Worm (Caenorhabditis elegans) whole organism, early embryonic: ENCODE data around the gene C17C3.9.

Experiments
- B0310.2 ChIP-seq: sonication (generic microtip); optimal IDR thresholded peaks from 2 replicates; lab custom pipeline; 2016; ENCODE audit warnings: mild to moderate bottlenecking, missing genetic modification characterization, missing compliant biosample characterization
- F13C5.2 ChIP-seq: sonication (generic microtip); optimal IDR thresholded peaks from 2 replicates; lab custom pipeline; 2017; ENCODE audit warnings: mild to moderate bottlenecking, missing genetic modification characterization, inconsistent platforms, missing compliant biosample characterization
- aly-1 ChIP-seq: sonication (generic microtip); optimal IDR thresholded peaks from 2 replicates; lab custom pipeline; 2016; ENCODE audit warnings: missing genetic modification characterization, missing compliant biosample characterization
- ama-1 ChIP-seq: fragments of 150-350 bp; optimal IDR thresholded peaks from 2 replicates; lab custom pipeline; 2014
- ceh-13 ChIP-seq: fragments of 200-800 bp; sonication (Bioruptor generic); optimal IDR thresholded peaks from 2 replicates; lab custom pipeline; 2018; ENCODE audit warnings: mild to moderate bottlenecking, missing genetic modification characterization, missing compliant biosample characterization
- ceh-36 ChIP-seq: sonication (generic microtip); optimal IDR thresholded peaks from 2 replicates; lab custom pipeline; 2016; ENCODE audit warnings: missing genetic modification characterization, inconsistent platforms, missing compliant biosample characterization
- ets-7 ChIP-seq: sonication (generic microtip); optimal IDR thresholded peaks from 2 replicates; lab custom pipeline; 2016; ENCODE audit warnings: missing genotype, missing genetic modification characterization, missing compliant biosample characterization
- flt-1 ChIP-seq: fragments of 200-800 bp; sonication (Bioruptor generic); IDR thresholded peaks from 2 replicates; pipeline ENCODE4 v1.3.6; 2022; ENCODE audit warnings: missing genetic modification characterization, missing compliant biosample characterization
- hmbx-1 ChIP-seq: sonication (generic microtip); optimal IDR thresholded peaks from 2 replicates; lab custom pipeline; 2016; ENCODE audit warnings: mild to moderate bottlenecking, missing genetic modification characterization, missing compliant biosample characterization
- hmg-4 ChIP-seq: fragments of 200-800 bp; sonication (Bioruptor generic); optimal IDR thresholded peaks from 2 replicates; lab custom pipeline; 2018; ENCODE audit warnings: mild to moderate bottlenecking, missing genetic modification characterization, missing compliant biosample characterization
- hnd-1 ChIP-seq: sonication (generic microtip); optimal IDR thresholded peaks from 2 replicates; lab custom pipeline; 2016; ENCODE audit warnings: missing genetic modification characterization, missing compliant biosample characterization
- pes-1 ChIP-seq: fragments of 200-800 bp; sonication (Bioruptor generic); IDR thresholded peaks from 2 replicates; pipeline ENCODE4 v1.3.6; 2022; ENCODE audit warnings: missing genetic modification reagents, missing genetic modification characterization, missing compliant biosample characterization
- scrt-1 ChIP-seq: fragments of 200-800 bp; sonication (Bioruptor generic); IDR thresholded peaks from 2 replicates; pipeline ENCODE4 v1.3.6; 2022; ENCODE audit warnings: missing genetic modification characterization, missing compliant biosample characterization
- sea-1 ChIP-seq: fragments of 200-800 bp; sonication (Bioruptor generic); conservative IDR thresholded peaks from 2 replicates; pipeline ENCODE4 v1.3.6; 2022; ENCODE audit warnings: missing genetic modification characterization, missing compliant biosample characterization
- tbx-11 ChIP-seq: fragments of 200-800 bp; sonication (Bioruptor generic); IDR thresholded peaks from 2 replicates; pipeline ENCODE4 v1.3.6; 2022; ENCODE audit warnings: missing genetic modification characterization, missing compliant biosample characterization
- tbx-37 ChIP-seq: fragments of 200-800 bp; sonication (Bioruptor generic); conservative IDR thresholded peaks from 2 replicates; pipeline ENCODE4 v1.3.6; 2022; ENCODE audit warnings: missing genetic modification reagents, missing genetic modification characterization, missing compliant biosample characterization
- tra-4 ChIP-seq: sonication (generic microtip); optimal IDR thresholded peaks from 2 replicates; lab custom pipeline; 2017; ENCODE audit warnings: missing genetic modification characterization, missing compliant biosample characterization

Gene C17C3.9

DNA sequence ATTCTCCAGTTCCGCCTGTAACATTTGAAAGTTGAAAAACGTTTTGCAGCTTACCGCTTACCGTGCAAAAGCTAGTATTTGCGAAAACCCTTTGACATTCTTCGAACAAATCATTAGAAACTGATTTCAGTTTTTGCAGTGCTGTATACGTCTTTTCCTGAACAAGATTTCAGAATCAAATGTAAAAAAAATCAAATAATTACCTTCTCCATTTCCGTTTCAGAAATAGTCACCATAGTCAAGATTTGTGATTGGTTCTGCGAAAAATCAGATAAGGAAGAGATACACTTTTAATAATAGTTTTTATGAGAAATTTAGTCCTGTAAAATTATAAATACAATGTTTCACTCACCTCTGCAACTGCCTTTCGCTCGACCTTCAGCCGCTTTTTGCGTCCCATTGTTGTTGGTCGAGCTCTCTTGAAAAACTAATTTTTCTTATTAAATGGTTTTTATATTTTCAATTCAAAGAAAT lies at the start of gene C17C3.9:
TSS of gene C17C3.9 (minus strand) at position 424 of the 474 bp plus-strand sequence.
- TF ChIP-seq tra-4: no peak

DNA sequence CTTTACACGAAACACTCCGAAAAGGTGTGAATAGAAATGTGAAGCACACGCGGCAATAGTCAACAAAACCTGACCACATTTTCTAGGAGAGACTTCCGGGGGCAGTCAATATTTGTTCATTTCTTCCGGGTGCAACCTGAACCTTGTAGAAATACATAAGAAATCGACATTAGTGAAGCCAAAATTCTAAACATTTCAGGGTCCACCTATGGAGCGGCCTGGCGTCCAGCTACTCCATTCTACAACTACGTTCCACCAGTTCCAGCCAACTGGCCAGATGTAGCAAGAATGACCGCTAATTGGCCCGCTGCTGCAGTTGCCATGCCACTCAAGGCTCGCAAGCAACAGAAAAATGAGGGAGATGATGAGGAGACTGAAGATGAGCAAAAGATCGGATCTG lies 47.2 kb upstream of the C17C3.9 start:
- no peak for TF ChIP-seq scrt-1
- TF ChIP-seq flt-1 (GFP tag; lab: Robert Waterston, UW): no peak

DNA sequence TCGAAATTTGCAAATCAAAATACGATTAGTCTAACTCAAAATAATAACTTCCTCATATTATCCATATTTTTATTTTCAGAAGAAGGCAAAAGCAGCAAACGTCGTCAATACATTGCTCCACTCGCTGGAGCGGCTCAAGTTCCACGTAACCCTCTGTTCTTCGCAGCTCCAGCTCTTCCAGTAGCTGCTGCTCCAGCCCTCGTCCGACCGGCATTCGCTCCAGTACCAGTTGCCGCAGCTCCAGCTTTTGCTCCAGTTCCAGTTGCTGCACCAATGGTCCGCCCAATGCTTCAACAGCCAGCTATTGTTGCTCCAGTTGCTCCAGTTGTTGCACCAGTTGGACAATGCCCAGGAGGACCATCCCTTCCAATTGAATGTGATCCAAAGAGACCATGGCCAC lies 46.6 kb upstream of the C17C3.9 start:
- no peak for TF ChIP-seq hnd-1 (tag; lab: Kevin White, UChicago)
- TF ChIP-seq B0310.2 (tag; lab: Kevin White, UChicago): no peak
- TF ChIP-seq sea-1: no peak
- TF ChIP-seq flt-1 (GFP tag; lab: Robert Waterston, UW): no peak
- no peak for TF ChIP-seq hmg-4 (GFP tag; lab: Kevin White, UChicago)
- TF ChIP-seq ets-7 (tag; lab: Kevin White, UChicago): no peak
- TF ChIP-seq hmbx-1 (tag; lab: Kevin White, UChicago): no peak
- TF ChIP-seq pes-1 (GFP tag; lab: Robert Waterston, UW): no peak
- TF ChIP-seq tbx-11 (GFP tag; lab: Robert Waterston, UW): no peak
- no peak for TF ChIP-seq F13C5.2
- TF ChIP-seq ceh-13 (GFP tag; lab: Kevin White, UChicago): no peak
- no peak for TF ChIP-seq ama-1 (lab: Kevin White, UChicago)
- no peak for TF ChIP-seq tra-4
- TF ChIP-seq aly-1 (tag; lab: Kevin White, UChicago): no peak
- no peak for TF ChIP-seq ceh-36
- no peak for TF ChIP-seq scrt-1
- TF ChIP-seq tbx-37 (GFP tag; lab: Robert Waterston, UW): no peak

DNA sequence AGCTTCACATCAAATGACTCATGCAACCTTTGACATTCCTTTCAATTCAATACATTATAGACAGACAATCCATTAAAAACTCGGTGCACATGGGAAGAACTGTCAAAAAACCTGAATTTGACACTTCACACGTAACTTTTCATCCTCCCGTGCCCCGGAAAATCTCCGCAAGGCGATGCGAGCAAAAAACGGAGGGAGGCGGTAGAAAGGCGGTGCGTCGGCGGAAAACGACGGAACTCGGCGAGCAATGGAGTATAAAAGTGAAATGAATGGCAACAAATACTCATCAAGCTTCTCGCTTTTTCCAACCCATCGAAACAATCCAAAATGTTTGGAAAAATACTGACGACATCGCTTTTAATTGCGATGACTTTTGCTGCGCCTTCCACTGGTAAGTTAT lies 46.0 kb upstream of the C17C3.9 start, which contains the start of gene T25E4.1:
TSS of gene T25E4.1 (plus strand) at position 301 of the 400 bp plus-strand sequence.
- TF ChIP-seq hmbx-1 (tag; lab: Kevin White, UChicago) (no peak), B0310.2 (tag; lab: Kevin White, UChicago) (no peak), tra-4 (no peak), scrt-1 (no peak), hnd-1 (tag; lab: Kevin White, UChicago) (no peak), sea-1 (no peak), pes-1 (GFP tag; lab: Robert Waterston, UW) (no peak), tbx-11 (GFP tag; lab: Robert Waterston, UW) (no peak), hmg-4 (GFP tag; lab: Kevin White, UChicago) (no peak), ceh-13 (GFP tag; lab: Kevin White, UChicago) (no peak), ets-7 (tag; lab: Kevin White, UChicago) (no peak), ama-1 (lab: Kevin White, UChicago) (no peak), ceh-36 (no peak), tbx-37 (GFP tag; lab: Robert Waterston, UW) (no peak), aly-1 (tag; lab: Kevin White, UChicago) (no peak), F13C5.2 (no peak), flt-1 (GFP tag; lab: Robert Waterston, UW) (no peak)

DNA sequence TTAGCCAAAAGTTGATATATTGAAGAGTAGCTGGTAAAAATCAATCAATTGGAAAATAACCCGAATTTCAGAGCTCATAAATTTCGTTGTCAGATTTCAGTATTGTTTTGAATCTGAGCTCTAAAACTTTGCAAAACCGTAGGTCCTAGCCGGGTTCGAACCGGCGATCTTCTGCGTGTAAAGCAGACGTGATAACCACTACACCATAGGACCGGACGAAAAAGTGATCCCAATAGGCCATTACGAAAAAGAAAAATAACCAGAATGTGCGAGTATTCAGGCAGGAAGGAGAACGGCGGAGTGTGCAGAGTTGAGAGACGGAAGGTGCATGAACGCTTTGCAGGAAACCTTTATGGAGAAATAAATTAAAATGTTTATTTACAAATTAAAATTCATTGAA lies 45.0 kb upstream of the C17C3.9 start:
- TF ChIP-seq ceh-36 (peak; percentile 33), flt-1 (GFP tag; lab: Robert Waterston, UW) (peak; percentile 73), ets-7 (tag; lab: Kevin White, UChicago) (no peak), hmg-4 (GFP tag; lab: Kevin White, UChicago) (peak; percentile 76), aly-1 (tag; lab: Kevin White, UChicago) (no peak), sea-1 (0 out of 2 replicates have a peak, but pooled peaks have one; percentile 64), B0310.2 (tag; lab: Kevin White, UChicago) (peak; percentile 27), F13C5.2 (peak; percentile 33), hmbx-1 (tag; lab: Kevin White, UChicago) (peak; percentile 22), hnd-1 (tag; lab: Kevin White, UChicago) (peak; percentile 20), ceh-13 (GFP tag; lab: Kevin White, UChicago) (peak; percentile 36), pes-1 (GFP tag; lab: Robert Waterston, UW) (no peak), tbx-37 (GFP tag; lab: Robert Waterston, UW) (peak; percentile 37; the same call in 1 of the 2 replicates), tbx-11 (GFP tag; lab: Robert Waterston, UW) (peak; percentile 59; the same call in 1 of the 2 replicates), scrt-1 (peak; percentile 66)

DNA sequence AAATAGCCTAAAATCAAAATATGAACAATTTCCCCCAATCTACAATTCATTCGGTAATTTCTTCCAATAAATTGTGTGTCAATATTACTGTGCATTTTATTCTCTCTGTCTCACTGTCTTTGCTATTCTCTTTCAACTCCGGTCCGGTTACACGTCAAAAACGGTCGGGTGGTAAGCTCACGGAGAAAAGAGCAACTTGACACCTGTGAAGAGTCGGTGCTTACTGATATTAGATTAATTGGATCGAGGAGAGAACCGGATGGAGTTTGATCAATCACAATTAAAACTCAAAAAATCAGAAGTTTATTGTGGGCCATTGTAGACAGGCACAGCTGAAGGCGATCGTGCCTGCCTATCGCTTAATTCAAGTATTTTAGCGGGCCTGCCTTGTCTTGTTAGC lies 42.8 kb upstream of the C17C3.9 start:
- TF ChIP-seq ceh-13 (GFP tag; lab: Kevin White, UChicago) (no peak), B0310.2 (tag; lab: Kevin White, UChicago) (no peak), ceh-36 (no peak), tra-4 (no peak), ama-1 (lab: Kevin White, UChicago) (no peak)

DNA sequence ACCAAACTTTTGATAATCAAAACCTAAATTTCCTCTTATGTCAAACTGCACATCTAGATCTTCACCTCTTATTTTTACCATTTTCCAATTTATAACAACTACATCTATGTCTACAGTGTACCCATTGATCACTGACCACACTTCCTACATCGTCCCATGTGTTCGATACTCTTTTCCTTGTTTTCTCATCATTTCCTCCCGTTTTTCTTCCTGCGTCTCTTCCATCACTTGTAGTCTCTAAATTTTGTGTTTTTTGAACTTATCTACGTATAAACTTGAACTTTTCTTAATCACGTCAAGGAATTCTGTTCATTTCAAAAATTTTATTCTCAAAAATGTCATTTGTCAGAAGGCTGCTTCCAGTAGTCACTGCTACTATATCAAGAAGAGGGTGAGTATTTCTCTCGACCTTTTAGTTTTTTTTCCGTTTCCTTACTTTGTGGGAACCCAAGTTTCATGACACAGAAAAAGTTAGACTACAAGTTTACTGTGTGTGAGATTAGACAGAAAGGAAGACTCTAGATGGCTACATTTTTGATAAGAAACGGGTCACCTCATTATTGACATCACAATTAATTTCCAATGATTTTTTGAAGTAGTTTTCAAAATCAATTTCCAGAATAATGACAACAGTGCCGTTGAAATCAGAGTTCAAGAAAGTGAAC lies 40.1 kb upstream of the C17C3.9 start:
- TF ChIP-seq F13C5.2: no peak
- TF ChIP-seq tra-4: no peak
- no peak for TF ChIP-seq tbx-37 (GFP tag; lab: Robert Waterston, UW)
- TF ChIP-seq pes-1 (GFP tag; lab: Robert Waterston, UW): no peak
- TF ChIP-seq ceh-36: no peak
- no peak for TF ChIP-seq ceh-13 (GFP tag; lab: Kevin White, UChicago)
- no peak for TF ChIP-seq B0310.2 (tag; lab: Kevin White, UChicago)
- TF ChIP-seq aly-1 (tag; lab: Kevin White, UChicago): no peak
- TF ChIP-seq tbx-11 (GFP tag; lab: Robert Waterston, UW): no peak
- TF ChIP-seq hnd-1 (tag; lab: Kevin White, UChicago): no peak

DNA sequence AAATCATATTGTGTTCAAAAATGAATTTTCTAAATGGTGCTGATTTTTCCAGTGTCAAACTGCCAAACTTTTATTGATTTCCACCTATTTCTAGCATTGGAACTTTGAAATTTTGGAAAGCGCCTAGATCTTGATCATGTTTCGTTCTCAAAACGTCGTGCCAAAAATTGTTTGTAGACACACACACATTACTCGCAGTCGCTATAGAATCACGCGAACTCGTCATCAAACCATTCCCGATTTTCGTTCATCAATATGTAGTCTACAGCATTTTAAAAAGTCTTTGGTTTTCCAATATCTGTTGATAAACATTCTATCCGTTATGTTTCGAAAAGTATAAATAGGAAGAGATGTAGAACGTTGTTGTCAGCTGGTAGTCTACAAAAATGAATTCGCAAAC lies 38.2 kb upstream of the C17C3.9 start, which contains the start of the genes C17C3.1 and C17C3.15:
TSS of gene C17C3.1 (plus strand) at position 301 of the 400 bp plus-strand sequence.
TSS of gene C17C3.15 (plus strand) at position 383 of the 400 bp plus-strand sequence.
- no peak for TF ChIP-seq ceh-36
- no peak for TF ChIP-seq flt-1 (GFP tag; lab: Robert Waterston, UW)
- TF ChIP-seq scrt-1: no peak
- TF ChIP-seq sea-1: no peak
- no peak for TF ChIP-seq hmbx-1 (tag; lab: Kevin White, UChicago)
- TF ChIP-seq pes-1 (GFP tag; lab: Robert Waterston, UW): no peak
